Worm (Caenorhabditis elegans): Measurements from ENCODE around the gene K07C11.8.

DNA sequence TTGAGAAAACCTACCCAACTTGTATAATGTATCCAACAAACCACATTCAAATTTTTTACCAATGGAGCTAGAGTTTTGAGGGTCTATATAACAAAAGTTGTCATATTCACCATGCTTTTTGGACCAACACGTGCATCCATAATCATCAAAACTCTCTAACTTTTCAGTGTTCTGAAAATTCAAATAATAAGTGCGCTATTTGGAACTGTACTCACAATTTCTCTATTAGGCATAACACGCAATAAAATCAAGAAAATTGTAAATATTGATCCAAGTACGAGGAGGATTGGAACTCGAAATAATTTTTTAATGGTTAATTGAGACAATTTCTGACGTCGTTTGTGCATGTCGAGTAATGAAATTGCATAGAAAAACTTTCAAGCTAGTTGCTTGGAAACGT is 22.2 kb upstream of the K07C11.8 start, which contains the start of gene C16D9.3:
- no peak for TF ChIP-seq ama-1 (optimal IDR thresholded peaks at IDR 0.05)
- TF ChIP-seq ets-7 (tag; optimal IDR thresholded peaks at IDR 0.05) = no peak

Measured in whole organism, early embryonic.